Fruit fly (Drosophila melanogaster): ENCODE measurements around the gene CG13398.

The CG13398 gene

dm6 chr2L:8381508-8382036 is 33.5 kb downstream of the CG13398 start, which contains the start of gene AlaRS (continued):
- TF ChIP-seq Ssrp (tag; optimal IDR thresholded peaks at IDR 0.05) (peak; percentile 4), sens-2 (GFP tag; IDR thresholded peaks at IDR 0.05) (no peak), stwl (tag; optimal IDR thresholded peaks at IDR 0.05) (peak; percentile 45), Fer3 (tag; optimal IDR thresholded peaks at IDR 0.05) (peak; percentile 12), CG43689 (GFP tag; IDR thresholded peaks at IDR 0.05) (no peak), psq (GFP tag; optimal IDR thresholded peaks at IDR 0.05) (no peak), B-H1 (GFP tag; IDR thresholded peaks at IDR 0.05) (no peak), Stat92E (GFP tag; optimal IDR thresholded peaks at IDR 0.05) (no peak), CG11695 (GFP tag; IDR thresholded peaks at IDR 0.05) (no peak), Atf3 (GFP tag; optimal IDR thresholded peaks at IDR 0.05) (no peak), C15 (GFP tag; IDR thresholded peaks at IDR 0.05) (no peak), pzg (GFP tag; optimal IDR thresholded peaks at IDR 0.05) (peak; percentile 36), bab2 (GFP tag; optimal IDR thresholded peaks at IDR 0.05) (no peak), gce (GFP tag; IDR thresholded peaks at IDR 0.05) (no peak), ERR (GFP tag; optimal IDR thresholded peaks at IDR 0.05) (no peak), Dfd (GFP tag; optimal IDR thresholded peaks at IDR 0.05) (no peak), CG7745 (tag; optimal IDR thresholded peaks at IDR 0.05) (no peak), trh (GFP tag; optimal IDR thresholded peaks at IDR 0.05) (no peak), pan (optimal IDR thresholded peaks at IDR 0.05) (no peak), pan (GFP tag; optimal IDR thresholded peaks at IDR 0.05 in 1 of 2, IDR thresholded peaks at IDR 0.05 in 1 of 2) (peak in 1 of 2 experiments; percentile 43), Oli (tag; optimal IDR thresholded peaks at IDR 0.05) (peak; percentile 9), jing (GFP tag; optimal IDR thresholded peaks at IDR 0.05) (no peak), CG11504 (tag; optimal IDR thresholded peaks at IDR 0.05) (peak; percentile 42), CG6791 (GFP tag; IDR thresholded peaks at IDR 0.05; ENCODE audit: partially characterized antibody) (peak; percentile 59; the same call in 2 of the 3 replicates), HLH4C (GFP tag; IDR thresholded peaks at IDR 0.05; ENCODE audit: partially characterized antibody) (peak; percentile 66), esg (GFP tag; conservative IDR thresholded peaks at IDR 0.05) (peak; percentile 18; the same call in 1 of the 2 replicates), bigmax (GFP tag; optimal IDR thresholded peaks at IDR 0.05) (peak; percentile 68), Atf-2 (GFP tag; optimal IDR thresholded peaks at IDR 0.05) (no peak), Antp (GFP tag; optimal IDR thresholded peaks at IDR 0.05) (no peak), Med (GFP tag) (peak; percentile 75), ap (GFP tag; IDR thresholded peaks at IDR 0.05) (no peak), CG33557 (GFP tag; optimal IDR thresholded peaks at IDR 0.05) (no peak), HmgD (GFP tag; optimal IDR thresholded peaks at IDR 0.05) (no peak), HLH3B (GFP tag; IDR thresholded peaks at IDR 0.05) (no peak), Hr3 (GFP tag; optimal IDR thresholded peaks at IDR 0.05) (peak; percentile 24), CG10462 (GFP tag; optimal IDR thresholded peaks at IDR 0.05) (no peak), CG9215 (GFP tag; IDR thresholded peaks at IDR 0.05) (no peak), CG15601 (tag; optimal IDR thresholded peaks at IDR 0.05) (peak; percentile 16)

- TF ChIP-seq NFAT (GFP tag; IDR thresholded peaks at IDR 0.05) (peak; percentile 100), CG10267 (tag; optimal IDR thresholded peaks at IDR 0.05) (peak; percentile 98), Dbx (GFP tag; IDR thresholded peaks at IDR 0.05) (peak; percentile 100), CG6689 (GFP tag; IDR thresholded peaks at IDR 0.05) (peak; percentile 99), CG7987 (GFP tag; optimal IDR thresholded peaks at IDR 0.05) (peak; percentile 98), CG6254 (GFP tag; optimal IDR thresholded peaks at IDR 0.05) (peak; percentile 97), twi (tag; optimal IDR thresholded peaks at IDR 0.05) (peak; percentile 99), Blimp-1 (GFP tag; optimal IDR thresholded peaks at IDR 0.05) (peak; percentile 99), tup (GFP tag; optimal IDR thresholded peaks at IDR 0.05) (peak; percentile 98), toy (GFP tag; IDR thresholded peaks at IDR 0.05) (peak; percentile 99), btn (GFP tag; optimal IDR thresholded peaks at IDR 0.05) (peak; percentile 8), NC2α (GFP tag; optimal IDR thresholded peaks at IDR 0.05) (peak; percentile 70), bbx (GFP tag; IDR thresholded peaks at IDR 0.05; ENCODE audit: partially characterized antibody) (peak; percentile 70), C15 (GFP tag; IDR thresholded peaks at IDR 0.05) (peak; percentile 99), CG34224 (GFP tag; IDR thresholded peaks at IDR 0.05; ENCODE audit: partially characterized antibody) (peak; percentile 92)
Measured at dm6 chr2L:8376717-8377116, 38.3 kb downstream of the CG13398 start, which contains the start of the genes CG13390 and CG17294. Gene CG13390 (minus strand): TSS chr2L:8376797. Gene CG17294 (plus strand): TSS chr2L:8377035.

All from whole organism, embryonic.